Fruit fly (Drosophila melanogaster) whole organism: ENCODE data around the gene CG12811.

Experiments
- CG8478 ChIP-seq: fragments of >200 bp; optimal IDR thresholded peaks from 2 replicates; lab custom pipeline; 2018; ENCODE audit warnings: inconsistent platforms
- Dll ChIP-seq: fragments of >200 bp; optimal IDR thresholded peaks from 2 replicates; lab custom pipeline; 2017
- EcR ChIP-seq, 2 experiments: fragments of >200 bp; optimal IDR thresholded peaks; 2 replicates each; lab custom pipeline; 2017; ENCODE audit warnings: missing biosample characterization in 2 of 2, missing genetic modification characterization in 2 of 2, missing genetic modification reagents in 2 of 2
- pan ChIP-seq: fragments of >200 bp; optimal IDR thresholded peaks from 2 replicates; lab custom pipeline; 2017
- psq ChIP-seq: fragments of >200 bp; optimal IDR thresholded peaks from 2 replicates; lab custom pipeline; 2017
- usp ChIP-seq: fragments of >200 bp; optimal IDR thresholded peaks from 2 replicates; lab custom pipeline; 2017; ENCODE audit warnings: missing biosample characterization, missing genetic modification characterization, mixed read lengths

Gene CG12811

dm6 chr3R:10052695-10053382 lies 4.2 kb upstream of the CG12811 start, which contains the start of the genes Fancl and Npc2e:
Gene Fancl (minus strand): TSS chr3R:10052869.
Gene Npc2e (plus strand): TSS chr3R:10053332.
- no peak for TF ChIP-seq EcR (GFP tag; optimal IDR thresholded peaks at IDR 0.05; lab: Kevin White, UChicago)
- no peak for TF ChIP-seq psq (lab: Kevin White, UChicago)
- no peak for TF ChIP-seq pan
- no peak for TF ChIP-seq usp
- TF ChIP-seq CG8478 = no peak
- no peak for TF ChIP-seq Dll (lab: Kevin White, UChicago)

- TF ChIP-seq CG8478 = no peak
- no peak for TF ChIP-seq EcR (GFP tag; optimal IDR thresholded peaks at IDR 0.05; lab: Kevin White, UChicago)
- no peak for TF ChIP-seq usp
Observed at dm6 chr3R:10048842-10049527, 388 bp upstream of the CG12811 start, which contains the start of gene ohgt. Gene ohgt (plus strand): TSS chr3R:10049199.

- TF ChIP-seq Dll (lab: Kevin White, UChicago) (no peak), CG8478 (no peak), pan (no peak), psq (lab: Kevin White, UChicago) (no peak)
Observed at dm6 chr3R:10048035-10048774, 392 bp downstream of the CG12811 start.

- no peak for TF ChIP-seq usp
- no peak for TF ChIP-seq Dll (lab: Kevin White, UChicago)
- TF ChIP-seq psq (lab: Kevin White, UChicago) = no peak
- no peak for TF ChIP-seq CG8478
- TF ChIP-seq EcR (GFP tag; optimal IDR thresholded peaks at IDR 0.05; lab: Kevin White, UChicago) = no peak
- no peak for TF ChIP-seq pan
Observed at dm6 chr3R:10045343-10045742, 3.3 kb downstream of the CG12811 start, which contains the start of the genes CG11722 and mtTFB2. Gene CG11722 (minus strand): TSS chr3R:10045542. Gene mtTFB2 (plus strand): TSS chr3R:10045574.

dm6 chr3R:10042664-10043372 lies 5.8 kb downstream of the CG12811 start, which contains the start of the genes Mical and CG3909:
Gene Mical (minus strand): TSS chr3R:10042895.
Gene CG3909 (plus strand): TSS chr3R:10043270.
- TF ChIP-seq Dll (lab: Kevin White, UChicago) = no peak
- TF ChIP-seq EcR (GFP tag; optimal IDR thresholded peaks at IDR 0.05; lab: Kevin White, UChicago) = no peak

dm6 chr3R:10042024-10042663 lies 6.5 kb downstream of the CG12811 start:
- no peak for TF ChIP-seq usp
- TF ChIP-seq CG8478 = no peak
- no peak for TF ChIP-seq psq (lab: Kevin White, UChicago)
- TF ChIP-seq Dll (lab: Kevin White, UChicago) = no peak

- no peak for TF ChIP-seq pan
- no peak for TF ChIP-seq usp
- peak; percentile 57 to 64 for TF ChIP-seq EcR (GFP tag; optimal IDR thresholded peaks at IDR 0.05; lab: Kevin White, UChicago)
Observed at dm6 chr3R:10040505-10040904, 8.1 kb downstream of the CG12811 start.

dm6 chr3R:10039188-10039587 lies 9.4 kb downstream of the CG12811 start:
- TF ChIP-seq usp (no peak), Dll (lab: Kevin White, UChicago) (no peak), pan (no peak), psq (lab: Kevin White, UChicago) (no peak), CG8478 (no peak), EcR (GFP tag; optimal IDR thresholded peaks at IDR 0.05; lab: Kevin White, UChicago) (no peak)

dm6 chr3R:10035765-10036164 lies 12.8 kb downstream of the CG12811 start:
- TF ChIP-seq CG8478 (no peak), usp (no peak), psq (lab: Kevin White, UChicago) (no peak), pan (no peak), EcR (GFP tag; optimal IDR thresholded peaks at IDR 0.05; lab: Kevin White, UChicago) (no peak), Dll (lab: Kevin White, UChicago) (no peak)

- no peak for TF ChIP-seq usp
- no peak for TF ChIP-seq psq (lab: Kevin White, UChicago)
- TF ChIP-seq CG8478 = no peak
- no peak for TF ChIP-seq pan
- TF ChIP-seq Dll (lab: Kevin White, UChicago) = no peak
- TF ChIP-seq EcR (GFP tag; optimal IDR thresholded peaks at IDR 0.05; lab: Kevin White, UChicago) = no peak
Observed at dm6 chr3R:10034995-10035446, 13.6 kb downstream of the CG12811 start.

dm6 chr3R:10032951-10033720 lies 15.5 kb downstream of the CG12811 start:
- no peak for TF ChIP-seq pan
- TF ChIP-seq EcR (GFP tag; optimal IDR thresholded peaks at IDR 0.05; lab: Kevin White, UChicago) = no peak
- no peak for TF ChIP-seq CG8478
- TF ChIP-seq usp = no peak
- TF ChIP-seq Dll (lab: Kevin White, UChicago) = no peak
- no peak for TF ChIP-seq psq (lab: Kevin White, UChicago)
